Fruit fly (Drosophila melanogaster) whole organism, embryonic: ENCODE results near the gene Mbs.

Source experiments
- Adf1 ChIP-seq: fragments of 200-800 bp; sonication (Bioruptor generic); IDR thresholded peaks from 2 replicates; pipeline ENCODE4 v1.3.6; 2022; ENCODE audit warnings: missing biosample characterization, missing genetic modification characterization
- CG10274 ChIP-seq: fragments of 200-800 bp; sonication (Bioruptor generic); optimal IDR thresholded peaks from 3 replicates; lab custom pipeline; 2017; ENCODE audit warnings: missing biosample characterization, mild to moderate bottlenecking, missing genetic modification characterization
- CG10543 ChIP-seq: fragments of 200-800 bp; sonication (Bioruptor generic); optimal IDR thresholded peaks from 3 replicates; lab custom pipeline; 2017; ENCODE audit warnings: missing biosample characterization, mild to moderate bottlenecking, missing genetic modification characterization, moderate library complexity
- CG11723 ChIP-seq: fragments of 200-800 bp; sonication (Bioruptor generic); optimal IDR thresholded peaks from 2 replicates; lab custom pipeline; 2017; ENCODE audit warnings: missing biosample characterization, mild to moderate bottlenecking, missing genetic modification characterization
- CG12942 ChIP-seq: fragments of 200-800 bp; sonication (Bioruptor generic); optimal IDR thresholded peaks from 3 replicates; lab custom pipeline; 2016; ENCODE audit warnings: missing biosample characterization, missing genetic modification characterization
- CG13296 ChIP-seq: fragments of 200-800 bp; sonication (Bioruptor generic); optimal IDR thresholded peaks from 3 replicates; lab custom pipeline; 2018; ENCODE audit warnings: missing biosample characterization, mild to moderate bottlenecking, missing genetic modification characterization
- CG14860 ChIP-seq: fragments of 200-800 bp; sonication (Bioruptor generic); IDR thresholded peaks from 3 replicates; pipeline ENCODE4 v1.3.6; 2022; ENCODE audit warnings: missing biosample characterization, missing genetic modification characterization; ENCODE audit not compliant: partially characterized antibody
- CG15073 ChIP-seq: fragments of 200-800 bp; sonication (Bioruptor generic); optimal IDR thresholded peaks from 2 replicates; lab custom pipeline; 2016; ENCODE audit warnings: missing biosample characterization, missing genetic modification characterization
- CG15479 ChIP-seq: fragments of 200-800 bp; sonication (Bioruptor generic); optimal IDR thresholded peaks from 3 replicates; lab custom pipeline; 2019; ENCODE audit warnings: missing biosample characterization, mild to moderate bottlenecking, missing genetic modification characterization, moderate library complexity
- CG17829 ChIP-seq: fragments of 200-800 bp; optimal IDR thresholded peaks from 2 replicates; lab custom pipeline; 2019; ENCODE audit warnings: missing biosample characterization, mild to moderate bottlenecking, missing genetic modification characterization, moderate library complexity
- CG18011 ChIP-seq: fragments of 200-800 bp; sonication (Bioruptor generic); optimal IDR thresholded peaks from 2 replicates; lab custom pipeline; 2017; ENCODE audit warnings: missing biosample characterization, missing genetic modification characterization, mild to moderate bottlenecking, moderate library complexity, missing genotype
- CG2129 ChIP-seq: fragments of 200-800 bp; sonication (Bioruptor generic); IDR thresholded peaks from 2 replicates; pipeline ENCODE4 v1.3.6; 2022; ENCODE audit warnings: missing biosample characterization, missing genetic modification characterization; ENCODE audit not compliant: partially characterized antibody
- CG2202 ChIP-seq: fragments of 200-800 bp; sonication (Bioruptor generic); optimal IDR thresholded peaks from 2 replicates; lab custom pipeline; 2018; ENCODE audit warnings: missing biosample characterization, mild to moderate bottlenecking, missing genetic modification characterization
- CG30403 ChIP-seq: fragments of 200-800 bp; sonication (Bioruptor generic); optimal IDR thresholded peaks from 3 replicates; lab custom pipeline; 2016; ENCODE audit warnings: missing biosample characterization, missing genetic modification characterization
- CG4707 ChIP-seq: fragments of 200-800 bp; sonication (Bioruptor generic); optimal IDR thresholded peaks from 2 replicates; lab custom pipeline; 2018; ENCODE audit warnings: missing biosample characterization, mild to moderate bottlenecking, missing genetic modification characterization, moderate library complexity
- CG4730 ChIP-seq: fragments of 200-800 bp; sonication (Bioruptor generic); IDR thresholded peaks from 2 replicates; pipeline ENCODE4 v1.3.6; 2022; ENCODE audit warnings: missing biosample characterization, missing genetic modification characterization
- CG6654 ChIP-seq: fragments of 200-800 bp; sonication (Bioruptor generic); optimal IDR thresholded peaks from 2 replicates; lab custom pipeline; 2017; ENCODE audit warnings: missing biosample characterization, mild to moderate bottlenecking, missing genetic modification characterization
- CG7372 ChIP-seq: fragments of 200-800 bp; sonication (Bioruptor generic); IDR thresholded peaks from 2 replicates; pipeline ENCODE4 v1.3.6; 2022; ENCODE audit warnings: missing biosample characterization, missing genetic modification characterization
- CG9876 ChIP-seq: fragments of 200-800 bp; sonication (Bioruptor generic); optimal IDR thresholded peaks from 2 replicates; lab custom pipeline; 2016; ENCODE audit warnings: missing biosample characterization, missing genetic modification characterization
- CrebB ChIP-seq: fragments of 200-800 bp; sonication (Bioruptor generic); optimal IDR thresholded peaks from 3 replicates; lab custom pipeline; 2018; ENCODE audit warnings: missing biosample characterization, mild to moderate bottlenecking, missing genetic modification characterization
- D19B ChIP-seq: fragments of 200-800 bp; sonication (Bioruptor generic); optimal IDR thresholded peaks from 2 replicates; lab custom pipeline; 2017; ENCODE audit warnings: missing biosample characterization, mild to moderate bottlenecking, missing genetic modification characterization
- Dip3 ChIP-seq: fragments of 200-800 bp; sonication (Bioruptor generic); optimal IDR thresholded peaks from 3 replicates; lab custom pipeline; 2016; ENCODE audit warnings: missing biosample characterization, missing genetic modification characterization
- ERR ChIP-seq: fragments of 200-800 bp; sonication (Bioruptor generic); optimal IDR thresholded peaks from 2 replicates; lab custom pipeline; 2016; ENCODE audit warnings: missing biosample characterization, missing genetic modification characterization
- HHEX ChIP-seq: fragments of 200-800 bp; sonication (Bioruptor generic); optimal IDR thresholded peaks from 3 replicates; lab custom pipeline; 2017; ENCODE audit warnings: missing biosample characterization, mild to moderate bottlenecking, missing genetic modification characterization, missing genetic modification reagents
- Hand ChIP-seq: fragments of 200-800 bp; sonication (Bioruptor generic); optimal IDR thresholded peaks from 2 replicates; lab custom pipeline; 2017; ENCODE audit warnings: mild to moderate bottlenecking, missing biosample characterization, missing genetic modification reagents, missing genetic modification characterization
- Mrtf ChIP-seq: fragments of 200-800 bp; sonication (Bioruptor generic); IDR thresholded peaks from 3 replicates; pipeline ENCODE4 v1.3.6; 2022; ENCODE audit warnings: missing biosample characterization, missing genetic modification characterization
- Myb ChIP-seq: fragments of 200-800 bp; sonication (Bioruptor generic); optimal IDR thresholded peaks from 2 replicates; lab custom pipeline; 2016; ENCODE audit warnings: missing biosample characterization, missing genetic modification characterization
- NfI ChIP-seq: fragments of 200-800 bp; sonication (Bioruptor generic); optimal IDR thresholded peaks from 3 replicates; lab custom pipeline; 2018; ENCODE audit warnings: missing biosample characterization, mild to moderate bottlenecking, missing genetic modification characterization, moderate library complexity
- Opbp ChIP-seq: fragments of 200-800 bp; sonication (Bioruptor generic); IDR thresholded peaks from 3 replicates; pipeline ENCODE4 v1.3.6; 2022; ENCODE audit warnings: missing biosample characterization, missing genetic modification characterization; ENCODE audit not compliant: partially characterized antibody
- Scr ChIP-seq: fragments of 200-800 bp; sonication (Bioruptor generic); IDR thresholded peaks from 2 replicates; pipeline ENCODE4 v1.3.6; 2022; ENCODE audit warnings: missing biosample characterization, missing genetic modification characterization; ENCODE audit not compliant: partially characterized antibody
- Sox100B ChIP-seq: fragments of 200-800 bp; sonication (Bioruptor generic); optimal IDR thresholded peaks from 3 replicates; lab custom pipeline; 2018; ENCODE audit warnings: missing biosample characterization, mild to moderate bottlenecking, missing genetic modification characterization
- Ssrp ChIP-seq: fragments of 200-800 bp; sonication (Bioruptor generic); optimal IDR thresholded peaks from 2 replicates; lab custom pipeline; 2018; ENCODE audit warnings: missing biosample characterization, mild to moderate bottlenecking, missing genetic modification characterization, moderate library complexity
- aop ChIP-seq: fragments of 200-800 bp; sonication (Bioruptor generic); IDR thresholded peaks from 2 replicates; pipeline ENCODE4 v1.3.6; 2022; ENCODE audit warnings: missing biosample characterization, missing genetic modification characterization
- ato ChIP-seq: fragments of 200-800 bp; sonication (Bioruptor generic); IDR thresholded peaks from 2 replicates; pipeline ENCODE4 v1.3.6; 2022; ENCODE audit warnings: missing biosample characterization, missing genetic modification characterization; ENCODE audit not compliant: partially characterized antibody
- br ChIP-seq: fragments of >200 bp; optimal IDR thresholded peaks from 2 replicates; lab custom pipeline; 2017
- cwo ChIP-seq: fragments of 200-800 bp; sonication (Bioruptor generic); optimal IDR thresholded peaks from 3 replicates; lab custom pipeline; 2017; ENCODE audit warnings: missing biosample characterization, missing genetic modification characterization, mild to moderate bottlenecking, moderate library complexity, missing genetic modification reagents
- esg ChIP-seq: fragments of 200-800 bp; sonication (Bioruptor generic); conservative IDR thresholded peaks from 2 replicates; pipeline ENCODE4 v1.3.6; 2022; ENCODE audit warnings: missing biosample characterization, missing genetic modification characterization
- ewg ChIP-seq: fragments of 200-800 bp; sonication (Bioruptor generic); optimal IDR thresholded peaks from 3 replicates; lab custom pipeline; 2017; ENCODE audit warnings: mild to moderate bottlenecking, missing biosample characterization, missing genetic modification reagents, missing genetic modification characterization
- insv ChIP-seq, 2 experiments: fragments of 200-800 bp; sonication (Bioruptor generic); optimal IDR thresholded peaks; 3 replicates each; lab custom pipeline; 2016 to 2018; ENCODE audit warnings: missing biosample characterization in 2 of 2, missing genetic modification characterization in 2 of 2
- knrl ChIP-seq: fragments of 200-800 bp; sonication (Bioruptor generic); IDR thresholded peaks from 3 replicates; pipeline ENCODE4 v1.3.6; 2022; ENCODE audit warnings: missing biosample characterization, missing genetic modification characterization; ENCODE audit not compliant: partially characterized antibody
- otp ChIP-seq: fragments of 200-800 bp; sonication (Bioruptor generic); IDR thresholded peaks from 3 replicates; pipeline ENCODE4, ENCODE4 v1.3.6; 2022; ENCODE audit warnings: missing biosample characterization, missing genetic modification characterization
- p53 ChIP-seq: fragments of 200-800 bp; sonication (Bioruptor generic); optimal IDR thresholded peaks from 2 replicates; lab custom pipeline; 2016; ENCODE audit warnings: missing biosample characterization, missing genetic modification characterization
- ro ChIP-seq: fragments of 200-800 bp; sonication (Bioruptor generic); IDR thresholded peaks from 2 replicates; pipeline ENCODE4 v1.3.6; 2022; ENCODE audit warnings: missing biosample characterization, missing genetic modification characterization
- sens-2 ChIP-seq: fragments of 200-800 bp; sonication (Bioruptor generic); IDR thresholded peaks from 2 replicates; pipeline ENCODE4 v1.3.6; 2022; ENCODE audit warnings: missing biosample characterization, missing genetic modification characterization
- slbo ChIP-seq: fragments of 200-800 bp; sonication (Bioruptor generic); IDR thresholded peaks from 2 replicates; pipeline ENCODE4 v1.3.6; 2022; ENCODE audit warnings: missing biosample characterization, missing genetic modification characterization
- tap ChIP-seq: fragments of 200-800 bp; optimal IDR thresholded peaks from 3 replicates; lab custom pipeline; 2019; ENCODE audit warnings: missing biosample characterization, mild to moderate bottlenecking, missing genetic modification characterization, moderate library complexity
- unc-4 ChIP-seq: fragments of 200-800 bp; sonication (Bioruptor generic); IDR thresholded peaks from 2 replicates; pipeline ENCODE4 v1.3.6; 2022; ENCODE audit warnings: missing biosample characterization, missing genetic modification characterization; ENCODE audit not compliant: partially characterized antibody
- usp ChIP-seq: fragments of >200 bp; optimal IDR thresholded peaks from 2 replicates; lab custom pipeline; 2017; ENCODE audit warnings: missing biosample characterization, missing genetic modification characterization
- vnd ChIP-seq: fragments of 200-800 bp; sonication (Bioruptor generic); IDR thresholded peaks from 3 replicates; pipeline ENCODE4 v1.3.6; 2022; ENCODE audit warnings: missing biosample characterization, missing genetic modification characterization; ENCODE audit not compliant: partially characterized antibody

Mbs gene

dm6 chr3L:16082251-16082650 lies 30.5 kb downstream of the Mbs start, which contains the start of gene CG33258:
Gene CG33258, plus strand, starts transcription at chr3L:16082551.
- TF ChIP-seq p53 (GFP tag; lab: Kevin White, UChicago), result no peak
- no peak for TF ChIP-seq insv (GFP tag; optimal IDR thresholded peaks at IDR 0.05; lab: Kevin White, UChicago)
- TF ChIP-seq Scr (GFP tag; lab: Robert Waterston, UW), result no peak
- no peak for TF ChIP-seq D19B
- TF ChIP-seq CG6654 (GFP tag; lab: Kevin White, UChicago), result no peak
- no peak for TF ChIP-seq slbo (GFP tag; lab: Robert Waterston, UW)
- TF ChIP-seq CG4707, result no peak
- TF ChIP-seq CrebB (tag; lab: Kevin White, UChicago), result no peak
- TF ChIP-seq Adf1 (GFP tag; lab: Robert Waterston, UW), result no peak
- TF ChIP-seq ro (GFP tag; lab: Robert Waterston, UW), result no peak
- no peak for TF ChIP-seq otp (GFP tag; lab: Robert Waterston, UW)
- no peak for TF ChIP-seq CG18011 (GFP tag; lab: Kevin White, UChicago)
- TF ChIP-seq ewg, result no peak
- TF ChIP-seq HHEX (GFP tag; lab: Kevin White, UChicago), result no peak
- no peak for TF ChIP-seq esg (GFP tag; lab: Robert Waterston, UW)
- no peak for TF ChIP-seq Sox100B
- no peak for TF ChIP-seq CG15073
- TF ChIP-seq CG13296 (GFP tag; lab: Kevin White, UChicago), result no peak

dm6 chr3L:16083693-16084092 lies 31.9 kb downstream of the Mbs start, which contains the start of gene CG13075:
Gene CG13075, plus strand, starts transcription at chr3L:16083993.
- no peak for TF ChIP-seq CG9876 (GFP tag; lab: Kevin White, UChicago)
- TF ChIP-seq CG2129 (GFP tag; lab: Robert Waterston, UW), result no peak
- TF ChIP-seq CG30403 (GFP tag; lab: Kevin White, UChicago), result no peak
- TF ChIP-seq CG7372 (GFP tag; lab: Robert Waterston, UW), result no peak
- no peak for TF ChIP-seq sens-2 (GFP tag; lab: Robert Waterston, UW)
- TF ChIP-seq cwo (GFP tag; lab: Kevin White, UChicago), result no peak
- TF ChIP-seq Ssrp, result no peak
- TF ChIP-seq tap, result no peak
- no peak for TF ChIP-seq CG11723 (GFP tag; lab: Kevin White, UChicago)
- TF ChIP-seq usp (GFP tag; lab: Kevin White, UChicago), result no peak
- no peak for TF ChIP-seq Opbp (GFP tag; lab: Robert Waterston, UW)
- TF ChIP-seq NfI, result no peak
- no peak for TF ChIP-seq vnd (GFP tag; lab: Robert Waterston, UW)

- TF ChIP-seq CG17829 (tag; lab: Kevin White, UChicago) (peak; percentile 80), CG12942 (peak; percentile 12), CG15479 (GFP tag; lab: Kevin White, UChicago) (no peak), unc-4 (GFP tag; lab: Robert Waterston, UW) (no peak), Myb (no peak), CG10274 (GFP tag; lab: Kevin White, UChicago) (no peak), aop (GFP tag; lab: Robert Waterston, UW) (no peak), ERR (no peak), Hand (GFP tag; lab: Kevin White, UChicago) (no peak), CG14860 (no peak), Dip3 (no peak), CG2202 (tag; lab: Kevin White, UChicago) (no peak), CG10543 (GFP tag; lab: Kevin White, UChicago) (no peak), CG15073 (no peak), CG9876 (GFP tag; lab: Kevin White, UChicago) (no peak), br (no peak), CG4730 (GFP tag; lab: Robert Waterston, UW) (peak; percentile 61; the same call in 1 of the 2 replicates), knrl (no peak; the same call in 2 of the 3 replicates), ato (GFP tag; lab: Robert Waterston, UW) (peak; percentile 8; the same call in 1 of the 2 replicates), Mrtf (no peak)
These were observed 35.6 kb downstream of the Mbs start, which contains the start of gene Tasp1 for dm6 chr3L:16087323-16087816. Gene Tasp1, minus strand, starts transcription at chr3L:16087525.
